Worm (Caenorhabditis elegans) whole organism, late embryonic: ENCODE data around the gene F38B2.6.

ENCODE experiments used
- F13H6.1 ChIP-seq: sonication (generic microtip); optimal IDR thresholded peaks from 2 replicates; lab custom pipeline; 2016; ENCODE audit warnings: missing genetic modification characterization, missing compliant biosample characterization
- ceh-30 ChIP-seq: fragments of 150-350 bp; optimal IDR thresholded peaks from 2 replicates; lab custom pipeline; 2014; ENCODE audit warnings: missing biosample characterization, missing genetic modification characterization
- eyg-1 ChIP-seq: sonication (generic microtip); optimal IDR thresholded peaks from 2 replicates; lab custom pipeline; 2016; ENCODE audit warnings: missing genotype, missing genetic modification characterization, missing compliant biosample characterization
- lin-11 ChIP-seq: fragments of 200-800 bp; sonication (Bioruptor generic); optimal IDR thresholded peaks from 2 replicates; lab custom pipeline; 2018; ENCODE audit warnings: mild to moderate bottlenecking, missing genetic modification characterization, missing compliant biosample characterization
- madf-2 ChIP-seq: sonication (generic microtip); optimal IDR thresholded peaks from 2 replicates; lab custom pipeline; 2017; ENCODE audit warnings: missing genetic modification characterization, missing compliant biosample characterization
- nfya-1 ChIP-seq: sonication (generic microtip); optimal IDR thresholded peaks from 2 replicates; lab custom pipeline; 2017; ENCODE audit warnings: missing genetic modification characterization, mild to moderate bottlenecking, missing compliant biosample characterization, antibody characterized with exemption, moderate library complexity
- npax-4 ChIP-seq: sonication (generic microtip); optimal IDR thresholded peaks from 2 replicates; lab custom pipeline; 2016; ENCODE audit warnings: missing genetic modification characterization, missing compliant biosample characterization
- pqm-1 ChIP-seq: sonication (generic microtip); optimal IDR thresholded peaks from 2 replicates; lab custom pipeline; 2016; ENCODE audit warnings: missing genetic modification characterization, missing compliant biosample characterization
- ref-2 ChIP-seq: sonication (generic microtip); optimal IDR thresholded peaks from 2 replicates; lab custom pipeline; 2016; ENCODE audit warnings: missing genetic modification characterization, missing compliant biosample characterization
- sdc-2 ChIP-seq: sonication (generic microtip); optimal IDR thresholded peaks from 2 replicates; lab custom pipeline; 2016; ENCODE audit warnings: missing genotype, missing genetic modification characterization, missing compliant biosample characterization
- unc-86 ChIP-seq: sonication (generic microtip); optimal IDR thresholded peaks from 2 replicates; lab custom pipeline; 2016; ENCODE audit warnings: missing genetic modification characterization, missing compliant biosample characterization

DNA sequence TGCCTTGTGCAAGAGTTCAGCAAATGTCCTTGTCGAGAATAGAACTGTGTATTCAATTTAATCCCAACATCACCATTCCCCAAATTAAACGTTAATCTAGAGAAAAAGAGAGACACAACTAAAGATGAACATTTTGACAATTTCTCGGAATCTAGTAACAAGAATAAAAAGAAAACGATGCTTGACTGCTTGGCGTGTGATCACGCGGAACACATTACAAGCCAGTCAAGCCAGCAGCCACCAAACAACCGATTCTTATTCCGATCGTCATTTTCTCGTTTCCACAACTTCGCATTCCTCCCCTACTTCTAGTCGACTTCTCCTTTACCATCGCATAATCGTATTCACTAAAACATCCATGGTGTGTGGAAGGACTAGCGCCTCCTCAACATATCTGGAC, 31.7 kb downstream of the F38B2.6 start:
- TF ChIP-seq sdc-2 (no peak), eyg-1 (tag; lab: Kevin White, UChicago) (no peak), F13H6.1 (tag; lab: Kevin White, UChicago) (no peak), pqm-1 (tag; lab: Kevin White, UChicago) (no peak), ceh-30 (tag; lab: Kevin White, UChicago) (no peak), lin-11 (tag; lab: Kevin White, UChicago) (no peak), ref-2 (tag; lab: Kevin White, UChicago) (no peak), nfya-1 (tag; lab: Kevin White, UChicago) (no peak), npax-4 (tag; lab: Kevin White, UChicago) (no peak), madf-2 (no peak), unc-86 (no peak)
